Worm (Caenorhabditis elegans) whole organism, L4/young adult: Measurements from ENCODE around the gene T28F12.1.

Source experiments
- dao-5 ChIP-seq: sonication (generic microtip); optimal IDR thresholded peaks from 2 replicates; lab custom pipeline; 2016; ENCODE audit warnings: missing genotype, missing genetic modification characterization, moderate library complexity, missing compliant biosample characterization
- him-1 ChIP-seq: sonication (generic microtip); optimal IDR thresholded peaks from 2 replicates; lab custom pipeline; 2016; ENCODE audit warnings: missing genotype, missing genetic modification reagents, missing genetic modification characterization, missing compliant biosample characterization

DNA sequence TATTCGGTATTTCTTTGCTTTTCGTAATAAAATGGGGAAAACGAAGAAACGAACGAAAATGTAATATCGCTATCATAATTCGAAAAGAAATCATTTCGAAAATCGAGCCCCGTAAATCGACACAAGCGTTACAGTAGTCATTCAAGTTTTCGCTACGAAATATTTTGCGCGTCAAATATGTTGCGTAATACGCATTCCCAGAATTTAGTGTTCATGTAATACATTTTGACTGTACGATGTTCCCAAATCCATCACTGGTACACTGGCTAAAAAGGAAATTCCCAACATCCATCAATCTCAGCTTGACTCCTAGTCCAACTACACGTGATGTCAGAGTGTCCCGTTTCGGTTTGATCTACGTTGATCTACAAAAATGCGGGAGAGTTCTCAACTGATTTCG is 15.1 kb downstream of the T28F12.1 start:
- no peak for TF ChIP-seq him-1 (tag; lab: Kevin White, UChicago)
- TF ChIP-seq dao-5 (tag; lab: Kevin White, UChicago) = no peak
